Worm (Caenorhabditis elegans): ENCODE data around the gene srj-13.

The srj-13 gene

DNA sequence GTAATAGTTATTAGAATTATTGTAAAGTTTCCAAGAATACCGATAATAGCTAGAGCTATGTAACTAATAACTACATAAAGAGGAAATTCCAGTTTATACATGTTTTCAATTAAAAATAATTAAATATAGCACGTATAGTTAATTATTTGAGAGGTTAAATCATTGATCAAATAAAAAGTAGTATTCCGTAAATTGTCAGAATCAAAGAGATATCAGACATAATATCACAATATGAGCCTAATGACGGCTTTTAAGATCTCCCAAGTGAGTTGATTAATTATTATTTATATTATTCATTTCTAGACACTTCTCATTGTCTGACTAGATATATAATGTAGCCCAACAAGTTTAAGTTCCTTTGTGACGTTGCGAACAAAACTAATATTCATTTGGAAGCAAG lies 23.1 kb upstream of the srj-13 start, which contains the start of gene srsx-24:
srsx-24 (minus strand) TSS at position 101 of the 400 bp plus-strand sequence.
- TF ChIP-seq pbrm-1 (GFP tag; IDR thresholded peaks at IDR 0.05) (no peak), ztf-18 (tag; optimal IDR thresholded peaks at IDR 0.05) (no peak), rcor-1 (GFP tag; IDR thresholded peaks at IDR 0.05) (no peak), ceh-91 (GFP tag; IDR thresholded peaks at IDR 0.05) (no peak), hmg-1.2 (GFP tag; IDR thresholded peaks at IDR 0.05) (no peak), hsf-1 (GFP tag; IDR thresholded peaks at IDR 0.05) (no peak), nhr-27 (tag; optimal IDR thresholded peaks at IDR 0.05) (no peak), sdz-38 (tag; optimal IDR thresholded peaks at IDR 0.05) (no peak), snpc-4 (GFP tag; optimal IDR thresholded peaks at IDR 0.05) (no peak), snpc-4 (tag; optimal IDR thresholded peaks at IDR 0.05) (no peak)

DNA sequence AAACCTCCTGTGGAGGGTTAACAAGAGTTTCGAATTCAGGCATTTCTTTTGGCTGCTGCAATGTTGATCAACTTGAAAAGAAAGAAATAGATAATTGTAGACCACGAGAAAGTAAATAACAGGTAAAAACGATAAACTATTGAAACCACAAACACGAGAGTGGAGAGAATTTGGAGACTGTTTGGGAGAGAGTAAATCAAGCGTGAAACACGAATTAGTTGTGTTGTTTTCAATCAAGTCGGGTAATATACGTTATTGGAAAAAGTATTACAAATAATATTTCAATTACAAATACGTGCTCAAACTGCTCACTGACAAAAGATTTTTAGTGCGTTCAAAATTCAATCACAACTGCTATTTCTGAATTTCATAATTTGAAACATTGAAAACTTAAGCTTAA lies 21.4 kb upstream of the srj-13 start, which contains the start of gene C03G6.17:
C03G6.17 (minus strand) TSS at position 101 of the 400 bp plus-strand sequence.
- TF ChIP-seq cebp-1 (GFP tag; IDR thresholded peaks at IDR 0.05) (no peak), cebp-1 (tag; optimal IDR thresholded peaks at IDR 0.05) (no peak), F39B2.1 (GFP tag; IDR thresholded peaks at IDR 0.05) (no peak)

DNA sequence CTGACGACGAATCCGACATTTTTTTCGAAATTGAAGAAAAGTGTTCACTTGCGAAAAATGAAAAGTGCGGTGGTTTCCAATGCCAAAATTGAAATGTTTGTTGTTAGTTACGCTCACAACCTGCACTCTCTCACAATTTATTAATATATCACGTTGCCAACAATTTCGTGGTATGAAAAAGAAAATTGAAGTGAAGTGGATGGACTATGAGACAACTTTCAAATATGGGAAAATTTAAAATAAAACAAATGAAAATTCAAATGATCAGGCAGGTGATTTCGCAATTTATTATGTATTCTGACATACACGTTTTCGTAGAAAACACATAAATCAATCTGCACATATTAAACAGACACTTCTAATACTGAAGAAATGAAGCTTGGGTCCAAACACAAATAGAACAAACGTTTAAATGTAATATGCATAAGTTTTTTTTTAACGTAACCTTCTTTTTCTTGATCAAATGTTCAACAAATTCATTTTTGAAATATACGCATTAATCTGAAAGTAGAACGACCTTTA lies 16.3 kb upstream of the srj-13 start, which contains the start of gene srp-6:
srp-6 (minus strand) TSS at position 51 of the 522 bp plus-strand sequence.
- TF ChIP-seq mxl-1 (tag; optimal IDR thresholded peaks at IDR 0.05) (no peak), madf-8 (GFP tag; conservative IDR thresholded peaks at IDR 0.05) (no peak), nhr-90 (tag; optimal IDR thresholded peaks at IDR 0.05) (no peak), rec-8 (tag; optimal IDR thresholded peaks at IDR 0.05) (no peak), lin-40 (tag; optimal IDR thresholded peaks at IDR 0.05) (no peak), mcd-1 (GFP tag; IDR thresholded peaks at IDR 0.05) (no peak), B0261.1 (tag; optimal IDR thresholded peaks at IDR 0.05) (no peak), T26A5.8 (tag; optimal IDR thresholded peaks at IDR 0.05) (no peak)

DNA sequence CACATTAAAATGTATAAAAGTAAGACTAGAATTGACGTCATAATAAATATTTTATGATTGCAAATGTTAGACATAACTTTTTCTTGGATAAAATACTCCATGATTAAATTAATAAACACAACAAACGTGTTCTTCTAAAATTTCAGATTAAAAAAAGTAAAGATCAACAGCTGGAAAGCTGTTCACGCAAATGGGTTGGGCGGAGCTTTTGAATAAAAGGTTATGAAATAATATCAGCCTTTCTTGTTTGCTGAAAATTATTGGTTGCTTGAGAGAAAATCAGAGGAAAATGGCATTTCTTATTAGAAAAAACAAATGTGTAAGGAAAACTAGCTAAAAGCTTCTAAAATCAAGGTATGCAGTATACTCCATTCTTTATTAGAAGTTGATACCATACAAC lies 14.7 kb upstream of the srj-13 start, which contains the start of gene C02H6.3:
C02H6.3 (minus strand) TSS at position 101 of the 400 bp plus-strand sequence.
- TF ChIP-seq egl-44 (GFP tag; IDR thresholded peaks at IDR 0.05) (no peak), let-607 (tag; optimal IDR thresholded peaks at IDR 0.05) (no peak), madf-6 (GFP tag; IDR thresholded peaks at IDR 0.05) (no peak), lin-35 (GFP tag; optimal IDR thresholded peaks at IDR 0.05) (no peak), ztf-25 (GFP tag; IDR thresholded peaks at IDR 0.05) (no peak), B0336.3 (GFP tag; IDR thresholded peaks at IDR 0.05) (no peak), hmg-20 (GFP tag; IDR thresholded peaks at IDR 0.05) (no peak), xnd-1 (tag; optimal IDR thresholded peaks at IDR 0.05) (no peak), ztf-6 (GFP tag; IDR thresholded peaks at IDR 0.05) (no peak), mcd-1 (GFP tag; IDR thresholded peaks at IDR 0.05) (no peak), madf-3 (GFP tag; IDR thresholded peaks at IDR 0.05) (no peak), lin-54 (GFP tag; optimal IDR thresholded peaks at IDR 0.05) (no peak), sdz-38 (tag; optimal IDR thresholded peaks at IDR 0.05) (no peak), ceh-58 (GFP tag; IDR thresholded peaks at IDR 0.05) (no peak)

DNA sequence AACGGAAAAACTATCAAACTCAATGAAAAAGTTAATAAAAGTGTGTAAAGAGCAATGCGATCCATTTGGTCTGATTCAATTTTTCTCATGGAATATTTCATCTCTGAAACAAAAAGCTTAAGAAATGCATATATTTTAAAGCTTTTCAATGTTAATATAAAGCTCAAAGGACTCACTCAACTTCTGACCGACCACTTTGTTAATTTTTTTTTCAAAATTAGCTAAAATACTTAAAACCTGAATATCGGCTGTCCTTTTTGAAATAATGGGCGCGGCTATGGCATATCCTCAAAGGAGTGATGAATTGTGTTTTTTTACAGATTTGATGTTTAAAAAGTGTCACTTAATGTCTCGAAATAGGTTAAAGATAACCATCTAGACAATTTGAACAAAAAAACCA lies 12.7 kb upstream of the srj-13 start, which contains the start of gene C02H6.1:
C02H6.1 (minus strand) TSS at position 101 of the 400 bp plus-strand sequence.
- no peak for TF ChIP-seq unc-130 (GFP tag; optimal IDR thresholded peaks at IDR 0.05)
